Worm (Caenorhabditis elegans): Measurements from ENCODE around the gene K09G1.1.

The K09G1.1 gene

ce11 chrV:9549459-9549858 is 33.9 kb upstream of the K09G1.1 start, which contains the start of gene nstp-10 (continued):
- TF ChIP-seq pbrm-1 (GFP tag; IDR thresholded peaks at IDR 0.05) (peak; percentile 94), lin-54 (GFP tag; optimal IDR thresholded peaks at IDR 0.05) (peak; percentile 86), lin-40 (tag; optimal IDR thresholded peaks at IDR 0.05) (peak; percentile 28), attf-3 (GFP tag; conservative IDR thresholded peaks at IDR 0.05) (0 out of 2 replicates have a peak, but pooled peaks have one; percentile 43), unc-130 (GFP tag; optimal IDR thresholded peaks at IDR 0.05) (peak; percentile 89), nhr-120 (GFP tag; IDR thresholded peaks at IDR 0.05) (no peak), tlf-1 (GFP tag; optimal IDR thresholded peaks at IDR 0.05) (peak; percentile 89), aptf-2 (GFP tag; conservative IDR thresholded peaks at IDR 0.05) (0 out of 2 replicates have a peak, but pooled peaks have one; percentile 39), F49E8.2 (tag; optimal IDR thresholded peaks at IDR 0.05; ENCODE audit: insufficient read depth) (peak; percentile 91), ZK185.1 (tag; optimal IDR thresholded peaks at IDR 0.05; ENCODE audit: poor library complexity, severe bottlenecking) (peak; percentile 49), lin-35 (GFP tag; optimal IDR thresholded peaks at IDR 0.05) (peak in 1 of 3 experiments; percentile 8), F55B11.4 (tag; optimal IDR thresholded peaks at IDR 0.05; ENCODE audit: borderline replicate concordance, insufficient read depth) (no peak), K12H6.12 (tag; optimal IDR thresholded peaks at IDR 0.05) (no peak), C17E4.6 (GFP tag; IDR thresholded peaks at IDR 0.05) (peak; percentile 83), Y53G8AR.9 (GFP tag; conservative IDR thresholded peaks at IDR 0.05) (peak; percentile 68; the same call in 1 of the 2 replicates), bed-2 (GFP tag; IDR thresholded peaks at IDR 0.05) (peak; percentile 62; the same call in 1 of the 2 replicates), madf-6 (GFP tag; IDR thresholded peaks at IDR 0.05) (peak; percentile 97), attf-6 (GFP tag; IDR thresholded peaks at IDR 0.05) (peak; percentile 61), xnd-1 (tag; optimal IDR thresholded peaks at IDR 0.05) (peak; percentile 91), madf-8 (GFP tag; conservative IDR thresholded peaks at IDR 0.05) (peak; percentile 91), dpl-1 (GFP tag; optimal IDR thresholded peaks at IDR 0.05) (peak; percentile 79), F33H1.4 (GFP tag; IDR thresholded peaks at IDR 0.05) (peak; percentile 74), ceh-27 (GFP tag; optimal IDR thresholded peaks at IDR 0.05) (peak; percentile 85), efl-1 (GFP tag; optimal IDR thresholded peaks at IDR 0.05) (peak; percentile 88), aptf-3 (GFP tag; IDR thresholded peaks at IDR 0.05) (no peak), attf-5 (GFP tag; optimal IDR thresholded peaks at IDR 0.05) (peak; percentile 70), akir-1 (GFP tag; optimal IDR thresholded peaks at IDR 0.05) (no peak), snpc-1.1 (tag; optimal IDR thresholded peaks at IDR 0.05; ENCODE audit: insufficient read depth) (peak; percentile 81), ceh-100 (GFP tag; IDR thresholded peaks at IDR 0.05) (peak; percentile 76), K11D2.4 (GFP tag; IDR thresholded peaks at IDR 0.05) (no peak)

DNA sequence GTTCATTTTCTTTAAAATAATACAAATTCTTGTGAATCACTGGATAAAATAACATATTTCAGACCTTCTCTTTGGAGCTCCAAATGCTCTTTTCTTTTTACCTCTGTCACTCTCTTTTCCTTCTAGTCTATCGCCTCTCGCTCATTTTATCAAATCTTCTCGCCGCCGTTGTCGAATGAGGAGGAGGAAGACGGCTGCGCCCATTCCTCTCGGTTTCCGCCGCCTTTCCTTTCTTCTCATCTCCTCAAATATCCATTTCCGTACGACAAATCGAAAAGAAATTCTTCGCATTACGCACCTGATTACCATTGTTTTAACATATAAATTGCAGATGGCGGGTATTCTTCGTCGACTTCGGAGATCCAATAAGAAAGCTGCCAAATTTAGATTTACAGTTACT is 33.0 kb upstream of the K09G1.1 start, which contains the start of gene ehbp-1:
Gene ehbp-1 (plus strand): TSS at position 332 of the 400 bp plus-strand sequence.
- no peak for TF ChIP-seq ztf-28 (GFP tag; IDR thresholded peaks at IDR 0.05)
- TF ChIP-seq pbrm-1 (GFP tag; IDR thresholded peaks at IDR 0.05): 0 out of 2 replicates have a peak, but pooled peaks have one; percentile 27
- no peak for TF ChIP-seq ekl-4 (GFP tag; IDR thresholded peaks at IDR 0.05)
- no peak for TF ChIP-seq let-526 (GFP tag; IDR thresholded peaks at IDR 0.05)
- TF ChIP-seq zfh-2 (GFP tag; conservative IDR thresholded peaks at IDR 0.05): no peak
- no peak for TF ChIP-seq B0019.2 (GFP tag; conservative IDR thresholded peaks at IDR 0.05)
- no peak for TF ChIP-seq F55B11.4 (tag; optimal IDR thresholded peaks at IDR 0.05; ENCODE audit: borderline replicate concordance, insufficient read depth)
- TF ChIP-seq bed-2 (GFP tag; IDR thresholded peaks at IDR 0.05): no peak
- no peak for TF ChIP-seq snpc-1.3 (tag; optimal IDR thresholded peaks at IDR 0.05; ENCODE audit: insufficient read depth)
- TF ChIP-seq attf-3 (GFP tag; conservative IDR thresholded peaks at IDR 0.05): no peak
- TF ChIP-seq hmg-1.2 (GFP tag; IDR thresholded peaks at IDR 0.05): 0 out of 2 replicates have a peak, but pooled peaks have one; percentile 6

Measured in whole organism, young adult.